Worm (Caenorhabditis elegans) whole organism, L2 larva: ENCODE data around the gene pals-30.

ENCODE experiments used
- C34F6.9 ChIP-seq: fragments of 150-350 bp; optimal IDR thresholded peaks from 2 replicates; lab custom pipeline; 2014; ENCODE audit warnings: missing biosample characterization, missing genetic modification characterization
- R02D3.7 ChIP-seq: fragments of 150-350 bp; optimal IDR thresholded peaks from 2 replicates; lab custom pipeline; 2014; ENCODE audit warnings: missing biosample characterization, missing genetic modification characterization
- ama-1 ChIP-seq: fragments of 150-350 bp; optimal IDR thresholded peaks from 2 replicates; lab custom pipeline; 2018; ENCODE audit warnings: inconsistent platforms
- blmp-1 ChIP-seq: sonication (generic microtip); optimal IDR thresholded peaks from 2 replicates; lab custom pipeline; 2017; ENCODE audit warnings: missing genetic modification characterization, mild to moderate bottlenecking, missing compliant biosample characterization, antibody characterized with exemption, moderate library complexity; ENCODE audit not compliant: insufficient read depth
- skn-1 ChIP-seq: sonication (generic microtip); optimal IDR thresholded peaks from 2 replicates; lab custom pipeline; 2017; ENCODE audit warnings: missing biosample characterization, missing genetic modification characterization
- ztf-11 ChIP-seq: sonication (generic microtip); optimal IDR thresholded peaks from 2 replicates; lab custom pipeline; 2017; ENCODE audit warnings: missing biosample characterization, missing genetic modification characterization
- ztf-4 ChIP-seq: fragments of 150-350 bp; optimal IDR thresholded peaks from 2 replicates; lab custom pipeline; 2014; ENCODE audit warnings: missing biosample characterization, missing genetic modification characterization

DNA sequence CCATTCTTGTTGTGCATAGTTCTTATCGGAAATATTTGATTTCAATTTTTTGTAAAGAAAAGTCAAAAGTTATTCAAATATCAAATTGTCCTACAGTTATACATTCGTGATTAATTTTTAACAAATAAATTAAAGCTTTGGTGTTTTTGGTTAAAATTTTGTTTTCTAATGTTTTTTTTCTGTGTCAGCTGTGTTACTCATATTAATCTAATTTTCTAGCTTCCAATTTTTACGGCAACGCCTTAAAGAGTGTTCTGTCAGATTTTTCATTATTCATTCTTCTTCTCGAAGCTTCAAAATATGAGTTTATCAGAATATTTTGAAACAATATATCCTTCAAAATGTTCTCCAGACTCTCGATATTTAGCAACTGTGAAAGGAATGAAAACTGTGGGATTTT is 28.2 kb downstream of the pals-30 start, which contains the start of gene srh-63:
- TF ChIP-seq skn-1 (tag; lab: Kevin White, UChicago), result no peak
- no peak for TF ChIP-seq ztf-11 (tag; lab: Kevin White, UChicago)
- no peak for TF ChIP-seq ztf-4 (tag; lab: Kevin White, UChicago)
- TF ChIP-seq ama-1 (lab: Kevin White, UChicago), result no peak
- TF ChIP-seq R02D3.7 (tag; lab: Kevin White, UChicago), result no peak
- no peak for TF ChIP-seq blmp-1
- no peak for TF ChIP-seq C34F6.9
